Worm (Caenorhabditis elegans): ENCODE measurements around the gene math-24.

DNA sequence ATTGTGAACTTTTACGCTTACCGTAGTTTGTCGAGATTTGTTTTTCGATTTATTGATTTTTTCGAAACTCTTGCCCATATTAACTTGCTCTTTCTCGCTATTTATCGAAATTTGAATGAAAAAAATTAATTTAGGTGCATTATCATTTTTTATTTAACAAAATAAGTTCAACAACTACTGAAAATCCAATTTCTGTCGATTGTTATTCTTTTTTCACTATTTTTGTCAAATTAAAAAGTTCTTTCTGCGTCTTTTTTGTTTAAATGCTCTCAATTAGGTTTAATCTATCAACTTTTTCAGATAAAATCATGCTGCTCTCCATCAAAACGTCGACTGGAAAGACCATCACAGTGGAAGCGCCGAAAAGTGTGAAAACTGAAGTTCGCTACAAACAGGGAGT, 26.1 kb downstream of the math-24 start, which contains the start of gene F52C6.2:
- TF ChIP-seq him-1 (tag; optimal IDR thresholded peaks at IDR 0.05), result no peak
- TF ChIP-seq dao-5 (tag; optimal IDR thresholded peaks at IDR 0.05), result no peak
- no peak for TF ChIP-seq W03F9.2 (tag; optimal IDR thresholded peaks at IDR 0.05)

All from whole organism, L4/young adult.